Worm (Caenorhabditis elegans) whole organism, midembryonic: ENCODE measurements around the gene srv-32.
"Not testable (repeated sequence)": the region's sequence is repeated elsewhere in the genome, so short reads cannot be mapped to it uniquely, and the experiment has no call there.

ENCODE experiments used
- T22C8.4 ChIP-seq: fragments of 200-800 bp; sonication (Bioruptor generic); IDR thresholded peaks from 2 replicates; pipeline ENCODE4 v1.3.6; 2022; ENCODE audit warnings: missing genetic modification characterization, missing compliant biosample characterization
- cog-1 ChIP-seq: sonication (generic microtip); optimal IDR thresholded peaks from 2 replicates; lab custom pipeline; 2016; ENCODE audit warnings: missing genetic modification characterization, missing compliant biosample characterization
- flt-1 ChIP-seq: fragments of 200-800 bp; sonication (Bioruptor generic); IDR thresholded peaks from 2 replicates; pipeline ENCODE4 v1.3.6; 2022; ENCODE audit warnings: missing genetic modification characterization, missing compliant biosample characterization
- klf-2 ChIP-seq: fragments of 200-800 bp; sonication (Bioruptor generic); conservative IDR thresholded peaks from 2 replicates; pipeline ENCODE4 v1.3.6; 2022; ENCODE audit warnings: missing genetic modification reagents, missing genetic modification characterization, missing compliant biosample characterization
- med-1 ChIP-seq: sonication (generic microtip); optimal IDR thresholded peaks from 2 replicates; lab custom pipeline; 2017; ENCODE audit warnings: missing genetic modification characterization, mild to moderate bottlenecking, missing compliant biosample characterization, antibody characterized with exemption, missing genetic modification reagents; ENCODE audit not compliant: insufficient read depth
- ref-1 ChIP-seq: fragments of 200-800 bp; sonication (Bioruptor generic); conservative IDR thresholded peaks from 2 replicates; pipeline ENCODE4 v1.3.6; 2022; ENCODE audit warnings: missing genetic modification reagents, missing genetic modification characterization, missing compliant biosample characterization
- tab-1 ChIP-seq: fragments of 200-800 bp; sonication (Bioruptor generic); IDR thresholded peaks from 2 replicates; pipeline ENCODE4 v1.3.6; 2022; ENCODE audit warnings: missing genetic modification characterization, missing compliant biosample characterization
- ztf-23 ChIP-seq: fragments of 200-800 bp; sonication (Bioruptor generic); IDR thresholded peaks from 2 replicates; pipeline ENCODE4 v1.3.6; 2022; ENCODE audit warnings: missing genetic modification reagents, missing genetic modification characterization, missing compliant biosample characterization
- ztf-29 ChIP-seq: fragments of 200-800 bp; sonication (Bioruptor generic); IDR thresholded peaks from 2 replicates; pipeline ENCODE4 v1.3.6; 2022; ENCODE audit warnings: missing genetic modification reagents, missing genetic modification characterization, missing compliant biosample characterization

srv-32 gene

ce11 chrIV:6275671-6276209 is 6.3 kb downstream of the srv-32 start, which contains the start of the genes aat-4 and T13A10.1:
aat-4 (minus strand) TSS chrIV:6275721.
T13A10.1 (plus strand) TSS chrIV:6276081.
- TF ChIP-seq ztf-29 (GFP tag; lab: Robert Waterston, UW) (no peak), cog-1 (tag; lab: Kevin White, UChicago) (no peak), ref-1 (GFP tag; lab: Robert Waterston, UW) (no peak), ztf-23 (no peak), flt-1 (GFP tag; lab: Robert Waterston, UW) (no peak), T22C8.4 (GFP tag; lab: Robert Waterston, UW) (no peak), klf-2 (GFP tag; lab: Robert Waterston, UW) (no peak), tab-1 (no peak)

ce11 chrIV:6271923-6272322 is 10.1 kb downstream of the srv-32 start, which contains the start of gene srv-31:
srv-31 (minus strand) TSS chrIV:6272023.
- TF ChIP-seq ref-1 (GFP tag; lab: Robert Waterston, UW) = no peak
- no peak for TF ChIP-seq ztf-29 (GFP tag; lab: Robert Waterston, UW)
- TF ChIP-seq med-1 = no peak
- TF ChIP-seq T22C8.4 (GFP tag; lab: Robert Waterston, UW) = no peak
- no peak for TF ChIP-seq klf-2 (GFP tag; lab: Robert Waterston, UW)
- no peak for TF ChIP-seq ztf-23
- no peak for TF ChIP-seq tab-1
- TF ChIP-seq flt-1 (GFP tag; lab: Robert Waterston, UW) = no peak
- TF ChIP-seq cog-1 (tag; lab: Kevin White, UChicago) = no peak

DNA sequence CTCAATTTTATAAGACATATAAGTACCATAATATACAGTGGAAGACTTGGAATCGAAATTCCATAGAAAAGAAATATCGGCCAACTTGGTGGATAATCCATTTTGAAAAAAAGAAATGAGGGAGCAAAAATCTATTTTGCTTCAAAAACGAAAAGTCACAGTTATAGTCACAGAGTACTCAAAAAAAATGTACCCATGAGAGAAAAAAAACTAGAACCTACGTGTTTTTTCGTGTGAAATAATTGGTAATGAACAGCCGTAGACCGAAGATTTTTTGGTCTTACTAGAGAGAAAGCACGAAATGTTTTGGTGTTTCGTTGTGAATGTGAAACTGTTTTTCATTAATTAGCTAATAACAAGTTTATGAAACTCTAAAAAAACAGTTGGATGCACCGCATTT is 12.7 kb downstream of the srv-32 start, which contains the start of gene srv-30:
srv-30 (minus strand) TSS at position 101 of the 400 bp plus-strand sequence.
- TF ChIP-seq T22C8.4 (GFP tag; lab: Robert Waterston, UW) = no peak
- no peak for TF ChIP-seq klf-2 (GFP tag; lab: Robert Waterston, UW)
- no peak for TF ChIP-seq ztf-29 (GFP tag; lab: Robert Waterston, UW)
- no peak for TF ChIP-seq med-1
- TF ChIP-seq ref-1 (GFP tag; lab: Robert Waterston, UW) = no peak
- no peak for TF ChIP-seq tab-1
- TF ChIP-seq flt-1 (GFP tag; lab: Robert Waterston, UW) = no peak
- no peak for TF ChIP-seq cog-1 (tag; lab: Kevin White, UChicago)
- no peak for TF ChIP-seq ztf-23

- TF ChIP-seq ztf-23 (no peak), cog-1 (tag; lab: Kevin White, UChicago) (no peak), T22C8.4 (GFP tag; lab: Robert Waterston, UW) (no peak), med-1 (no peak), ref-1 (GFP tag; lab: Robert Waterston, UW) (no peak), ztf-29 (GFP tag; lab: Robert Waterston, UW) (no peak), flt-1 (GFP tag; lab: Robert Waterston, UW) (no peak)
These were observed 15.5 kb downstream of the srv-32 start, which contains the start of gene srv-29 for ce11 chrIV:6266499-6266898. srv-29 (minus strand) TSS chrIV:6266599.

DNA sequence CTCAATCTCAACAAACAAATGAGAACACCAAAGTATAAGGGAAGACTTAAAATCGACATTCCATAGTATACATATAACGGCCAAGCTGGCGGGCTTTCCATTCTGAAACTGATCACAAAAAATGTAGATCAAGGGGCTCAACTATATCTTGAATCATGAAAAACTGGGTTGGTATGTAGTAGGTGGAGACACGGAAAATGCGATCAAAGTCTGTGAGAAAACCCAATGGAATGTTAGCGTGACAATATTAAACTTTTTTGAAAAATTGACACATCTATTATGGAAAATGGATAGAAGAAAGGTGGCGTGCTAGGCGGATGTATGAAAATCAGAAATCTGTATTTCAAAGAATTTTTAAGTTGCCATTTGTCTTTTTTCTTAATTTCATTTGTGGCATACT is 18.8 kb downstream of the srv-32 start, which contains the start of gene srv-28:
srv-28 (minus strand) TSS at position 101 of the 400 bp plus-strand sequence.
- TF ChIP-seq klf-2 (GFP tag; lab: Robert Waterston, UW) (no peak), flt-1 (GFP tag; lab: Robert Waterston, UW) (no peak), ztf-23 (no peak), ref-1 (GFP tag; lab: Robert Waterston, UW) (no peak), cog-1 (tag; lab: Kevin White, UChicago) (no peak), tab-1 (no peak), T22C8.4 (GFP tag; lab: Robert Waterston, UW) (no peak), ztf-29 (GFP tag; lab: Robert Waterston, UW) (no peak), med-1 (no peak)

DNA sequence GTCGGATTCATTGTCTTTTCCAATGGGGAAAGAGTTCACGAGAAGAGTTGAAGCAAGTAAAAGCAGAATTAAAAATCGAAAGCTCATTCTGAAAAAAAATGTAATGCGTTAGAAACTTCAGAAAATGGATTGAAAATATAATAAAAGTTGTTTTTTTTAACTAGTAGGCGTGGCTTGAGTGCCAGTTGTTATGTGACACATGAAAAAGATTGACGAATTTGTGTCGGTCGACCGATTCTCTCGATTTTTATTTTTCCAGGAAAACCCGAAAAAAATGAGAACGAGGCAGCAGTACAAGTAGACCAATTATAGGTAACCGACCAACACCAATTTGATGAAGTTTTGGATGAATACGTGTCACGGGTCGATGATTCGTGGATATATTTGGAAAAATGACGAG is 22.3 kb downstream of the srv-32 start, which contains the start of gene nlp-16:
nlp-16 (minus strand) TSS at position 101 of the 400 bp plus-strand sequence.
- TF ChIP-seq tab-1 (no peak), ztf-23 (no peak), flt-1 (GFP tag; lab: Robert Waterston, UW) (no peak), T22C8.4 (GFP tag; lab: Robert Waterston, UW) (no peak), klf-2 (GFP tag; lab: Robert Waterston, UW) (no peak), ztf-29 (GFP tag; lab: Robert Waterston, UW) (no peak), cog-1 (tag; lab: Kevin White, UChicago) (no peak), med-1 (no peak), ref-1 (GFP tag; lab: Robert Waterston, UW) (no peak)

DNA sequence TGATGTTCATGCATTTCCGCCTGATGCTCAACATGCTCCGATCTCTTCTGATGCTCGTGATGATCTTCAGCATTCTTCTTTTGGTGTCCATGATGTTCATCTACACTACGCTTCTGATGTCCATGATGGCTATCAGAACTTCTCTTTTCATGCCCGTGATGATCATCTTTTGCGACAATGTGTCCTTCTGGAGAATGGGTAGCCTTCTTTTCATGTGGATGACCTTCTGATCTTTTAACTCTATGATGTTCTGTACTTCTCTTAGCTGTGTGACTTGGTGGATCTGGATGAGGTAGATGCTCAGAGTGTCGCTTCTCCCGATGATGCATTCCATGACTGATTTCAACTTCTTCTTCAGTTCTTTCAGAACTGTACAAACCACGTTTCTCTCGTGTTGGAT is 23.1 kb downstream of the srv-32 start:
- no peak for TF ChIP-seq tab-1
- TF ChIP-seq ref-1 (GFP tag; lab: Robert Waterston, UW) = no peak
- TF ChIP-seq flt-1 (GFP tag; lab: Robert Waterston, UW) = no peak
- TF ChIP-seq klf-2 (GFP tag; lab: Robert Waterston, UW) = no peak
- no peak for TF ChIP-seq T22C8.4 (GFP tag; lab: Robert Waterston, UW)
- TF ChIP-seq cog-1 (tag; lab: Kevin White, UChicago) = no peak

ce11 chrIV:6254635-6255034 is 27.4 kb downstream of the srv-32 start, which contains the start of gene T13A10.64:
T13A10.64 (plus strand) TSS chrIV:6254935.
- TF ChIP-seq ref-1 (GFP tag; lab: Robert Waterston, UW) (no peak), klf-2 (GFP tag; lab: Robert Waterston, UW) (no peak), med-1 (no peak)

DNA sequence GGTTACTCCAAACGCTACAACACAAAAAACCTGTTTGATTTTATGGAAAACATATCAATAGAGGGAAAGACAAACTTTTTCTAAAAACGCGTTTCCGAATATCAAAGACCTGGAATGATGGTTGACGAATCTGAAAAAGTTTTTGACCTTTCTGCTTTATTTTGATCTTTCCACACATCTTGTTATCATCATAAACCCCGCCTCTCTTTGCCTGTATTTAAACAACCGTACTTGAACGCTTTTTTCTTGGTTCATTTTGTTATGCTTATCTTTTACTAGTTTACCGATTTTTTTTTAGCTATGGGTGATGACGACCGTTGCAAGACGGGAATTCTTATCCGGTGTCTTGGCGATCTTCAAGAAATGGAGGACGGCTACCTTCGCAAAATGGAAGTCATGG is 29.0 kb downstream of the srv-32 start, which contains the start of gene T13A10.2:
T13A10.2 (plus strand) TSS at position 301 of the 400 bp plus-strand sequence.
- not testable (repeated sequence) for TF ChIP-seq flt-1 (GFP tag; lab: Robert Waterston, UW); T22C8.4 (GFP tag; lab: Robert Waterston, UW); med-1

ce11 chrIV:6249591-6249990 is 32.5 kb downstream of the srv-32 start, which contains the start of gene F58F9.1:
F58F9.1 (plus strand) TSS chrIV:6249841.
- TF ChIP-seq flt-1 (GFP tag; lab: Robert Waterston, UW) (no peak), ztf-29 (GFP tag; lab: Robert Waterston, UW) (no peak), med-1 (no peak), ztf-23 (no peak), tab-1 (no peak), klf-2 (GFP tag; lab: Robert Waterston, UW) (no peak), T22C8.4 (GFP tag; lab: Robert Waterston, UW) (no peak)
